Fruit fly (Drosophila melanogaster) whole organism, embryonic: Measurements from ENCODE around the gene CG32554.
A peak's percentile ranks its signal among the peaks of the same experiment; 100 is the strongest.

Source experiments
- Ada2b ChIP-seq: fragments of 200-800 bp; sonication (Bioruptor generic); IDR thresholded peaks from 2 replicates; pipeline ENCODE4 v1.3.6; 2022; ENCODE audit warnings: missing biosample characterization, missing genetic modification characterization
- B-H2 ChIP-seq: fragments of 200-800 bp; sonication (Bioruptor generic); optimal IDR thresholded peaks from 2 replicates; lab custom pipeline; 2018; ENCODE audit warnings: missing biosample characterization, mild to moderate bottlenecking, missing genetic modification characterization
- BEAF-32 ChIP-seq: fragments of 200-800 bp; sonication (Bioruptor generic); optimal IDR thresholded peaks from 3 replicates; lab custom pipeline; 2017; ENCODE audit warnings: missing biosample characterization, missing genetic modification characterization, mild to moderate bottlenecking, moderate library complexity, missing genetic modification reagents
- BtbVII ChIP-seq: fragments of 200-800 bp; sonication (Bioruptor generic); optimal IDR thresholded peaks from 3 replicates; lab custom pipeline; 2017; ENCODE audit warnings: missing biosample characterization, mild to moderate bottlenecking, missing genetic modification characterization
- CG10147 ChIP-seq: fragments of 200-800 bp; sonication (Bioruptor generic); optimal IDR thresholded peaks from 2 replicates; lab custom pipeline; 2019; ENCODE audit warnings: missing biosample characterization, mild to moderate bottlenecking, missing genetic modification characterization, moderate library complexity
- CG10267 ChIP-seq: fragments of 200-800 bp; sonication (Bioruptor generic); optimal IDR thresholded peaks from 2 replicates; lab custom pipeline; 2018; ENCODE audit warnings: missing biosample characterization, mild to moderate bottlenecking, missing genetic modification characterization, moderate library complexity
- CG10979 ChIP-seq: fragments of 200-800 bp; sonication (Bioruptor generic); optimal IDR thresholded peaks from 2 replicates; lab custom pipeline; 2018; ENCODE audit warnings: missing biosample characterization, mild to moderate bottlenecking, missing genetic modification characterization, moderate library complexity
- CG11723 ChIP-seq: fragments of 200-800 bp; sonication (Bioruptor generic); optimal IDR thresholded peaks from 2 replicates; lab custom pipeline; 2017; ENCODE audit warnings: missing biosample characterization, mild to moderate bottlenecking, missing genetic modification characterization
- CG12659 ChIP-seq: fragments of 200-800 bp; sonication (Bioruptor generic); optimal IDR thresholded peaks from 3 replicates; lab custom pipeline; 2017; ENCODE audit warnings: mild to moderate bottlenecking, missing biosample characterization, missing genetic modification reagents, missing genetic modification characterization
- CG13296 ChIP-seq: fragments of 200-800 bp; sonication (Bioruptor generic); optimal IDR thresholded peaks from 3 replicates; lab custom pipeline; 2018; ENCODE audit warnings: missing biosample characterization, mild to moderate bottlenecking, missing genetic modification characterization
- CG13624 ChIP-seq: fragments of 200-800 bp; sonication (Bioruptor generic); optimal IDR thresholded peaks from 2 replicates; lab custom pipeline; 2016; ENCODE audit warnings: missing biosample characterization, missing genetic modification characterization
- CG14710 ChIP-seq: fragments of 200-800 bp; sonication (Bioruptor generic); optimal IDR thresholded peaks from 3 replicates; lab custom pipeline; 2019; ENCODE audit warnings: missing biosample characterization, mild to moderate bottlenecking, missing genetic modification characterization, moderate library complexity
- CG1603 ChIP-seq: fragments of 200-800 bp; sonication (Bioruptor generic); optimal IDR thresholded peaks from 2 replicates; lab custom pipeline; 2019; ENCODE audit warnings: missing biosample characterization, mild to moderate bottlenecking, missing genetic modification characterization, moderate library complexity
- CG17829 ChIP-seq: fragments of 200-800 bp; optimal IDR thresholded peaks from 2 replicates; lab custom pipeline; 2019; ENCODE audit warnings: missing biosample characterization, mild to moderate bottlenecking, missing genetic modification characterization, moderate library complexity
- CG18262 ChIP-seq: fragments of 200-800 bp; optimal IDR thresholded peaks from 3 replicates; lab custom pipeline; 2019; ENCODE audit warnings: missing biosample characterization, mild to moderate bottlenecking, missing genetic modification characterization, moderate library complexity
- CG2116 ChIP-seq: fragments of 200-800 bp; sonication (Bioruptor generic); optimal IDR thresholded peaks from 3 replicates; lab custom pipeline; 2018; ENCODE audit warnings: missing biosample characterization, mild to moderate bottlenecking, missing genetic modification characterization
- CG2712 ChIP-seq: fragments of 200-800 bp; optimal IDR thresholded peaks from 3 replicates; lab custom pipeline; 2019; ENCODE audit warnings: missing biosample characterization, mild to moderate bottlenecking, missing genetic modification characterization, moderate library complexity
- CG30403 ChIP-seq: fragments of 200-800 bp; sonication (Bioruptor generic); optimal IDR thresholded peaks from 3 replicates; lab custom pipeline; 2016; ENCODE audit warnings: missing biosample characterization, missing genetic modification characterization
- CG33557 ChIP-seq: fragments of 200-800 bp; sonication (Bioruptor generic); optimal IDR thresholded peaks from 2 replicates; lab custom pipeline; 2019; ENCODE audit warnings: missing biosample characterization, mild to moderate bottlenecking, missing genetic modification characterization, moderate library complexity
- CG3847 ChIP-seq: fragments of 200-800 bp; sonication (Bioruptor generic); IDR thresholded peaks from 2 replicates; pipeline ENCODE4 v1.3.6; 2022; ENCODE audit warnings: missing biosample characterization, missing genetic modification characterization
- CG4360 ChIP-seq: fragments of 200-800 bp; sonication (Bioruptor generic); IDR thresholded peaks from 2 replicates; pipeline ENCODE4 v1.3.6; 2022; ENCODE audit warnings: missing biosample characterization, missing genetic modification characterization
- CG4617 ChIP-seq: fragments of 200-800 bp; sonication (Bioruptor generic); optimal IDR thresholded peaks from 3 replicates; lab custom pipeline; 2016; ENCODE audit warnings: missing biosample characterization, missing genetic modification characterization, borderline replicate concordance
- CG7987 ChIP-seq: fragments of 200-800 bp; sonication (Bioruptor generic); optimal IDR thresholded peaks from 2 replicates; lab custom pipeline; 2018; ENCODE audit warnings: missing biosample characterization, mild to moderate bottlenecking, missing genetic modification characterization, moderate library complexity
- CG9797 ChIP-seq: fragments of 200-800 bp; sonication (Bioruptor generic); optimal IDR thresholded peaks from 3 replicates; lab custom pipeline; 2018; ENCODE audit warnings: missing biosample characterization, mild to moderate bottlenecking, missing genetic modification characterization
- Dip3 ChIP-seq: fragments of 200-800 bp; sonication (Bioruptor generic); optimal IDR thresholded peaks from 3 replicates; lab custom pipeline; 2016; ENCODE audit warnings: missing biosample characterization, missing genetic modification characterization
- Dp ChIP-seq: fragments of 200-800 bp; sonication (Bioruptor generic); optimal IDR thresholded peaks from 2 replicates; lab custom pipeline; 2018; ENCODE audit warnings: missing biosample characterization, mild to moderate bottlenecking, missing genetic modification characterization, moderate library complexity
- Ets97D ChIP-seq: fragments of 200-800 bp; sonication (Bioruptor generic); optimal IDR thresholded peaks from 3 replicates; lab custom pipeline; 2016; ENCODE audit warnings: missing biosample characterization, missing genetic modification characterization
- Fer1 ChIP-seq: fragments of 200-800 bp; sonication (Bioruptor generic); optimal IDR thresholded peaks from 2 replicates; lab custom pipeline; 2017; ENCODE audit warnings: missing biosample characterization, mild to moderate bottlenecking, missing genetic modification characterization
- HmgZ ChIP-seq: fragments of 200-800 bp; sonication (Bioruptor generic); optimal IDR thresholded peaks from 2 replicates; lab custom pipeline; 2018; ENCODE audit warnings: missing biosample characterization, mild to moderate bottlenecking, missing genetic modification characterization
- Hsf ChIP-seq: fragments of 200-800 bp; sonication (Bioruptor generic); optimal IDR thresholded peaks from 3 replicates; lab custom pipeline; 2016; ENCODE audit warnings: missing biosample characterization, missing genetic modification characterization
- MBD-R2 ChIP-seq: fragments of 200-800 bp; sonication (Bioruptor generic); IDR thresholded peaks from 2 replicates; pipeline ENCODE4 v1.3.6; 2022; ENCODE audit warnings: missing biosample characterization, missing genetic modification characterization
- Max ChIP-seq: fragments of 200-800 bp; sonication (Bioruptor generic); optimal IDR thresholded peaks from 2 replicates; lab custom pipeline; 2016; ENCODE audit warnings: missing biosample characterization, mild to moderate bottlenecking, missing genetic modification characterization
- Med ChIP-seq: fragments of 200-800 bp; sonication (Bioruptor generic); peaks from one replicate; lab custom pipeline; 2016; ENCODE audit warnings: missing biosample characterization, missing genetic modification characterization, mild to moderate bottlenecking, inconsistent platforms, moderate library complexity
- Sin3A ChIP-seq: fragments of >200 bp; optimal IDR thresholded peaks from 2 replicates; lab custom pipeline; 2018
- Xbp1 ChIP-seq: fragments of 200-800 bp; sonication (Bioruptor generic); optimal IDR thresholded peaks from 3 replicates; lab custom pipeline; 2016; ENCODE audit warnings: missing biosample characterization, mild to moderate bottlenecking, missing genetic modification characterization
- Xrp1 ChIP-seq: fragments of 200-800 bp; sonication (Bioruptor generic); IDR thresholded peaks from 2 replicates; pipeline ENCODE4 v1.3.6; 2022; ENCODE audit warnings: missing biosample characterization, missing genetic modification characterization
- ap ChIP-seq: fragments of 200-800 bp; sonication (Bioruptor generic); IDR thresholded peaks from 2 replicates; pipeline ENCODE4 v1.3.6; 2022; ENCODE audit warnings: missing biosample characterization, missing genetic modification characterization
- ase ChIP-seq: fragments of 200-800 bp; sonication (Bioruptor generic); IDR thresholded peaks from 3 replicates; pipeline ENCODE4 v1.3.6; 2022; ENCODE audit warnings: missing biosample characterization, missing genetic modification characterization
- cad ChIP-seq: fragments of >200 bp; optimal IDR thresholded peaks from 2 replicates; lab custom pipeline; 2017; ENCODE audit warnings: missing biosample characterization, missing genetic modification characterization
- chn ChIP-seq: fragments of 200-800 bp; sonication (Bioruptor generic); optimal IDR thresholded peaks from 2 replicates; lab custom pipeline; 2016; ENCODE audit warnings: missing biosample characterization, missing genetic modification characterization
- dpn ChIP-seq, 2 experiments: fragments of 200-800 bp; sonication (Bioruptor generic); optimal IDR thresholded peaks; 3 replicates each; lab custom pipeline; 2016; ENCODE audit warnings: missing biosample characterization in 2 of 2, missing genetic modification characterization in 2 of 2
- gfzf ChIP-seq: fragments of 200-800 bp; sonication (Bioruptor generic); optimal IDR thresholded peaks from 2 replicates; lab custom pipeline; 2016; ENCODE audit warnings: missing biosample characterization, mild to moderate bottlenecking, missing genetic modification characterization, moderate library complexity
- grau ChIP-seq: fragments of 200-800 bp; optimal IDR thresholded peaks from 3 replicates; lab custom pipeline; 2019; ENCODE audit warnings: missing biosample characterization, mild to moderate bottlenecking, missing genetic modification characterization, moderate library complexity
- kay ChIP-seq: fragments of 200-800 bp; sonication (Bioruptor generic); optimal IDR thresholded peaks from 2 replicates; lab custom pipeline; 2016; ENCODE audit warnings: missing biosample characterization, missing genetic modification characterization
- lola ChIP-seq, 3 experiments: fragments of >200 bp in 2 of 3; fragments of 200-800 bp in 1 of 3; sonication (Bioruptor generic) in 1 of 3; optimal IDR thresholded peaks; 2 replicates each; lab custom pipeline; 2017 to 2019; ENCODE audit warnings: missing biosample characterization in 3 of 3, missing genetic modification characterization in 3 of 3, mild to moderate bottlenecking in 1 of 3, moderate library complexity in 1 of 3
- nom ChIP-seq: fragments of 200-800 bp; sonication (Bioruptor generic); optimal IDR thresholded peaks from 2 replicates; lab custom pipeline; 2017; ENCODE audit warnings: missing biosample characterization, missing genetic modification characterization, mild to moderate bottlenecking, moderate library complexity, missing genetic modification reagents
- row ChIP-seq: fragments of 200-800 bp; sonication (Bioruptor generic); IDR thresholded peaks from 3 replicates; pipeline ENCODE4 v1.3.6; 2022; ENCODE audit warnings: missing biosample characterization, missing genetic modification characterization
- stwl ChIP-seq: fragments of 200-800 bp; sonication (Bioruptor generic); optimal IDR thresholded peaks from 3 replicates; lab custom pipeline; 2018; ENCODE audit warnings: missing biosample characterization, mild to moderate bottlenecking, missing genetic modification characterization, moderate library complexity
- zen ChIP-seq: fragments of 200-800 bp; sonication (Bioruptor generic); optimal IDR thresholded peaks from 3 replicates; lab custom pipeline; 2018; ENCODE audit warnings: missing biosample characterization, mild to moderate bottlenecking, missing genetic modification characterization, moderate library complexity
- zen2 ChIP-seq: fragments of 200-800 bp; sonication (Bioruptor generic); IDR thresholded peaks from 3 replicates; pipeline ENCODE4 v1.3.6; 2022; ENCODE audit warnings: missing biosample characterization, missing genetic modification characterization; ENCODE audit not compliant: partially characterized antibody

Gene CG32554

dm6 chrX:17860711-17861110, 8.2 kb upstream of the CG32554 start, which contains the start of the genes Arp8 and CG6769 (continued):
- TF ChIP-seq gfzf (GFP tag; lab: Kevin White, UChicago) = peak; percentile 68
- TF ChIP-seq dpn (GFP tag; optimal IDR thresholded peaks at IDR 0.05; lab: Kevin White, UChicago) = peak in 1 of 2 experiments; percentile 16
- peak; percentile 30 for TF ChIP-seq HmgZ (tag; lab: Kevin White, UChicago)
- TF ChIP-seq Xbp1 = peak; percentile 6
- TF ChIP-seq nom (GFP tag; lab: Kevin White, UChicago) = peak; percentile 2
- TF ChIP-seq CG18262 = peak; percentile 21
- TF ChIP-seq row (GFP tag; lab: Robert Waterston, UW) = peak; percentile 64
- peak; percentile 31 for TF ChIP-seq CG1603 (tag; lab: Kevin White, UChicago)
- no peak for TF ChIP-seq CG13624 (GFP tag; lab: Kevin White, UChicago)
- peak; percentile 27; the same call in 1 of the 2 replicates for TF ChIP-seq CG4360 (GFP tag; lab: Robert Waterston, UW)
- TF ChIP-seq CG4617 (GFP tag; lab: Kevin White, UChicago) = peak; percentile 28
- peak; percentile 32 for TF ChIP-seq CG12659 (GFP tag; lab: Kevin White, UChicago)
- TF ChIP-seq CG30403 (GFP tag; lab: Kevin White, UChicago) = peak; percentile 19
- peak; percentile 72 for TF ChIP-seq Max (GFP tag; lab: Kevin White, UChicago)
- no peak for TF ChIP-seq BtbVII (GFP tag; lab: Kevin White, UChicago)
- peak; percentile 43 for TF ChIP-seq BEAF-32
- peak; percentile 20 for TF ChIP-seq Hsf
- TF ChIP-seq MBD-R2 (GFP tag; lab: Robert Waterston, UW) = peak; percentile 74
- no peak for TF ChIP-seq ase (GFP tag; lab: Robert Waterston, UW)
- peak; percentile 52 for TF ChIP-seq CG10267
- peak; percentile 8 for TF ChIP-seq CG13296
- peak; percentile 61 for TF ChIP-seq CG14710
- peak; percentile 36 for TF ChIP-seq Sin3A (lab: Kevin White, UChicago)
- peak; percentile 27 for TF ChIP-seq CG17829 (tag; lab: Kevin White, UChicago)
- TF ChIP-seq CG3847 (GFP tag; lab: Robert Waterston, UW) = peak; percentile 18; the same call in 1 of the 2 replicates
- peak; percentile 14 for TF ChIP-seq Dp
- peak; percentile 22 for TF ChIP-seq CG10147
- TF ChIP-seq chn (GFP tag; lab: Kevin White, UChicago) = no peak
- TF ChIP-seq Med (GFP tag; lab: Kevin White, UChicago) = peak; percentile 82
- TF ChIP-seq CG2712 (tag; lab: Kevin White, UChicago) = peak; percentile 19
- TF ChIP-seq CG9797 (GFP tag; lab: Kevin White, UChicago) = peak; percentile 80
- peak; percentile 15 for TF ChIP-seq Ets97D
- TF ChIP-seq Ada2b (GFP tag; lab: Robert Waterston, UW) = no peak
- peak; percentile 4 for TF ChIP-seq zen (tag; lab: Kevin White, UChicago)
- TF ChIP-seq kay = no peak
- no peak for TF ChIP-seq zen2
- TF ChIP-seq cad = no peak
- no peak for TF ChIP-seq ap (GFP tag; lab: Robert Waterston, UW)
- no peak for TF ChIP-seq Dip3 (GFP tag; lab: Kevin White, UChicago)
- no peak for TF ChIP-seq CG7987
- TF ChIP-seq B-H2 (GFP tag; lab: Kevin White, UChicago) = peak; percentile 1
- peak; percentile 57 for TF ChIP-seq grau (tag; lab: Kevin White, UChicago)
- TF ChIP-seq lola (GFP tag; optimal IDR thresholded peaks at IDR 0.05; lab: Kevin White, UChicago) = peak in 1 of 3 experiments; percentile 33
- TF ChIP-seq CG10979 = peak; percentile 40
- TF ChIP-seq CG2116 (GFP tag; lab: Kevin White, UChicago) = peak; percentile 53
- TF ChIP-seq CG11723 (GFP tag; lab: Kevin White, UChicago) = no peak
- peak; percentile 22 for TF ChIP-seq CG33557 (GFP tag; lab: Kevin White, UChicago)
- TF ChIP-seq stwl (tag; lab: Kevin White, UChicago) = peak; percentile 42
- TF ChIP-seq Xrp1 (GFP tag; lab: Robert Waterston, UW) = 0 out of 2 replicates have a peak, but pooled peaks have one; percentile 14
- TF ChIP-seq Fer1 = peak; percentile 45
